Fruit fly (Drosophila melanogaster) whole organism: ENCODE results near the gene CG11350.

ENCODE experiments used
- CG8478 ChIP-seq: fragments of >200 bp; optimal IDR thresholded peaks from 2 replicates; lab custom pipeline; 2018; ENCODE audit warnings: inconsistent platforms
- Dll ChIP-seq: fragments of >200 bp; optimal IDR thresholded peaks from 2 replicates; lab custom pipeline; 2017
- pan ChIP-seq: fragments of >200 bp; optimal IDR thresholded peaks from 2 replicates; lab custom pipeline; 2017
- psq ChIP-seq: fragments of >200 bp; optimal IDR thresholded peaks from 2 replicates; lab custom pipeline; 2017
- usp ChIP-seq: fragments of >200 bp; optimal IDR thresholded peaks from 2 replicates; lab custom pipeline; 2017; ENCODE audit warnings: missing biosample characterization, missing genetic modification characterization, mixed read lengths

DNA sequence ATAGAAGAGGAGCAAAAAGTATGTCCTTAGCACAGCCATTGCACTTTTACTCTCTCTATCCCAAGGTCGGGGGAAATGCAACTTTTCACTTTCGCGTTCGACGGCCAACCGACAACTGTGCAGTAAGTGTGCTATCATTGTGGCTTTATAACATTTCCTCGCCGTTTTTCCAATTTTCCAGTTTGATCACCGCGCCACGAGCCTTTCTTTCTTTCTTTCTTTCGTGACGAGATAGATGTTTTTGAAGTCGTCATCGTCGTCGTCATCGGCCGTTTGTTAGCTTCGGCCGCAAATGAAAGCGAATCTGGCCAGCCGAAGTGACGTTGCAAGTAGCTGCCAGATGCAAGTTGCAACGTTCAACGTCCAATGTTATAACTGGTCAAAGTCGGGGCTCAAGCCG lies 17.8 kb downstream of the CG11350 start, which contains the start of gene CG13720:
- TF ChIP-seq Dll (lab: Kevin White, UChicago) (no peak), usp (GFP tag; lab: Kevin White, UChicago) (no peak), pan (lab: Kevin White, UChicago) (no peak), psq (lab: Kevin White, UChicago) (no peak), CG8478 (lab: Kevin White, UChicago) (no peak)
